Fruit fly (Drosophila melanogaster) whole organism, embryonic: ENCODE data around the gene CG7879.

ENCODE experiments used
- ATbp ChIP-seq: fragments of 200-800 bp; sonication (Bioruptor generic); optimal IDR thresholded peaks from 2 replicates; lab custom pipeline; 2017; ENCODE audit warnings: missing biosample characterization, mild to moderate bottlenecking, missing genetic modification characterization, missing genetic modification reagents
- C15 ChIP-seq: fragments of 200-800 bp; sonication (Bioruptor generic); IDR thresholded peaks from 3 replicates; pipeline ENCODE4 v1.3.6; 2022; ENCODE audit warnings: missing biosample characterization, missing genetic modification characterization
- CG1024 ChIP-seq: fragments of 200-800 bp; sonication (Bioruptor generic); IDR thresholded peaks from 2 replicates; pipeline ENCODE4 v1.3.6; 2022; ENCODE audit warnings: missing biosample characterization, missing genetic modification characterization
- CG11560 ChIP-seq: fragments of 200-800 bp; sonication (Bioruptor generic); IDR thresholded peaks from 3 replicates; pipeline ENCODE4 v1.3.6; 2022; ENCODE audit warnings: missing biosample characterization, missing genetic modification characterization
- CG14014 ChIP-seq: fragments of 200-800 bp; sonication (Bioruptor generic); IDR thresholded peaks from 2 replicates; pipeline ENCODE4 v1.3.6; 2022; ENCODE audit warnings: missing biosample characterization, missing genetic modification characterization
- CG14860 ChIP-seq: fragments of 200-800 bp; sonication (Bioruptor generic); IDR thresholded peaks from 3 replicates; pipeline ENCODE4 v1.3.6; 2022; ENCODE audit warnings: missing biosample characterization, missing genetic modification characterization; ENCODE audit not compliant: partially characterized antibody
- CG15269 ChIP-seq: fragments of 200-800 bp; sonication (Bioruptor generic); optimal IDR thresholded peaks from 2 replicates; lab custom pipeline; 2018; ENCODE audit warnings: missing biosample characterization, mild to moderate bottlenecking, missing genetic modification characterization, moderate library complexity
- CG17568 ChIP-seq: fragments of 200-800 bp; sonication (Bioruptor generic); optimal IDR thresholded peaks from 2 replicates; lab custom pipeline; 2018; ENCODE audit warnings: missing biosample characterization, mild to moderate bottlenecking, missing genetic modification characterization, moderate library complexity
- CG2678 ChIP-seq: fragments of 200-800 bp; sonication (Bioruptor generic); optimal IDR thresholded peaks from 3 replicates; lab custom pipeline; 2019; ENCODE audit warnings: missing biosample characterization, mild to moderate bottlenecking, missing genetic modification characterization, moderate library complexity
- CG30020 ChIP-seq: fragments of 200-800 bp; optimal IDR thresholded peaks from 2 replicates; lab custom pipeline; 2019; ENCODE audit warnings: missing biosample characterization, mild to moderate bottlenecking, missing genetic modification characterization, moderate library complexity
- CG31388 ChIP-seq: fragments of 200-800 bp; sonication (Bioruptor generic); optimal IDR thresholded peaks from 2 replicates; lab custom pipeline; 2016; ENCODE audit warnings: missing biosample characterization, missing genetic modification characterization
- CG5245 ChIP-seq: fragments of 200-800 bp; sonication (Bioruptor generic); optimal IDR thresholded peaks from 3 replicates; lab custom pipeline; 2016; ENCODE audit warnings: missing biosample characterization, missing genetic modification characterization
- CG6791 ChIP-seq: fragments of 200-800 bp; sonication (Bioruptor generic); IDR thresholded peaks from 3 replicates; pipeline ENCODE4 v1.3.6; 2022; ENCODE audit warnings: missing biosample characterization, missing genetic modification characterization; ENCODE audit not compliant: partially characterized antibody
- CG8290 ChIP-seq, 3 experiments: fragments of 200-800 bp; sonication (Bioruptor generic); optimal IDR thresholded peaks; 2 replicates each; lab custom pipeline; 2016 to 2019; ENCODE audit warnings: missing biosample characterization in 3 of 3, missing genetic modification characterization in 3 of 3, mild to moderate bottlenecking in 2 of 3, moderate library complexity in 1 of 3
- CG8765 ChIP-seq: fragments of 200-800 bp; sonication (Bioruptor generic); IDR thresholded peaks from 2 replicates; pipeline ENCODE4 v1.3.6; 2022; ENCODE audit warnings: missing biosample characterization, missing genetic modification characterization
- CG8944 ChIP-seq: fragments of 200-800 bp; sonication (Bioruptor generic); optimal IDR thresholded peaks from 3 replicates; lab custom pipeline; 2016; ENCODE audit warnings: missing biosample characterization, missing genetic modification characterization
- Chrac-16 ChIP-seq: fragments of 200-800 bp; sonication (Bioruptor generic); optimal IDR thresholded peaks from 3 replicates; lab custom pipeline; 2016; ENCODE audit warnings: missing biosample characterization, missing genetic modification characterization
- CoRest ChIP-seq: fragments of 200-800 bp; sonication (Bioruptor generic); optimal IDR thresholded peaks from 3 replicates; lab custom pipeline; 2018; ENCODE audit warnings: missing biosample characterization, mild to moderate bottlenecking, missing genetic modification characterization, moderate library complexity
- Dip2 ChIP-seq: fragments of 200-800 bp; sonication (Bioruptor generic); IDR thresholded peaks from 2 replicates; pipeline ENCODE4 v1.3.6; 2022; ENCODE audit warnings: missing biosample characterization, missing genetic modification characterization
- Hmr ChIP-seq: fragments of 200-800 bp; sonication (Bioruptor generic); optimal IDR thresholded peaks from 3 replicates; lab custom pipeline; 2017; ENCODE audit warnings: mild to moderate bottlenecking, missing biosample characterization, missing genetic modification reagents, missing genetic modification characterization
- Jarid2 ChIP-seq: fragments of 200-800 bp; sonication (Bioruptor generic); optimal IDR thresholded peaks from 3 replicates; lab custom pipeline; 2017; ENCODE audit warnings: mild to moderate bottlenecking, missing biosample characterization, missing genetic modification reagents, missing genetic modification characterization
- Lhr ChIP-seq: fragments of 200-800 bp; sonication (Bioruptor generic); optimal IDR thresholded peaks from 3 replicates; lab custom pipeline; 2017; ENCODE audit warnings: mild to moderate bottlenecking, missing biosample characterization, missing genetic modification reagents, missing genetic modification characterization
- Med ChIP-seq: fragments of 200-800 bp; sonication (Bioruptor generic); peaks from one replicate; lab custom pipeline; 2016; ENCODE audit warnings: missing biosample characterization, missing genetic modification characterization, mild to moderate bottlenecking, inconsistent platforms, moderate library complexity
- NC2β ChIP-seq: fragments of 200-800 bp; sonication (Bioruptor generic); optimal IDR thresholded peaks from 2 replicates; lab custom pipeline; 2016; ENCODE audit warnings: missing biosample characterization, missing genetic modification characterization
- Nf-YA ChIP-seq: fragments of 200-800 bp; sonication (Bioruptor generic); IDR thresholded peaks from 2 replicates; pipeline ENCODE4 v1.3.6; 2022; ENCODE audit warnings: missing biosample characterization, missing genetic modification characterization
- Nf-YC ChIP-seq: fragments of 200-800 bp; optimal IDR thresholded peaks from 3 replicates; lab custom pipeline; 2019; ENCODE audit warnings: missing biosample characterization, mild to moderate bottlenecking, missing genetic modification characterization, moderate library complexity
- Taf1 ChIP-seq: fragments of 200-800 bp; sonication (Bioruptor generic); IDR thresholded peaks from 2 replicates; pipeline ENCODE4 v1.3.6; 2022; ENCODE audit warnings: missing biosample characterization, missing genetic modification characterization
- aop ChIP-seq: fragments of 200-800 bp; sonication (Bioruptor generic); IDR thresholded peaks from 2 replicates; pipeline ENCODE4 v1.3.6; 2022; ENCODE audit warnings: missing biosample characterization, missing genetic modification characterization
- ase ChIP-seq: fragments of 200-800 bp; sonication (Bioruptor generic); IDR thresholded peaks from 3 replicates; pipeline ENCODE4 v1.3.6; 2022; ENCODE audit warnings: missing biosample characterization, missing genetic modification characterization
- cas ChIP-seq: fragments of 200-800 bp; sonication (Bioruptor generic); IDR thresholded peaks from 2 replicates; pipeline ENCODE4 v1.3.6; 2022; ENCODE audit warnings: missing biosample characterization, missing genetic modification characterization
- caup ChIP-seq: fragments of 200-800 bp; sonication (Bioruptor generic); optimal IDR thresholded peaks from 3 replicates; lab custom pipeline; 2017; ENCODE audit warnings: missing biosample characterization, mild to moderate bottlenecking, missing genetic modification characterization, moderate library complexity; ENCODE audit not compliant: severe bottlenecking
- corto ChIP-seq: fragments of 200-800 bp; sonication (Bioruptor generic); optimal IDR thresholded peaks from 2 replicates; lab custom pipeline; 2016; ENCODE audit warnings: missing biosample characterization, mild to moderate bottlenecking, missing genetic modification characterization, moderate library complexity
- crol ChIP-seq: fragments of 200-800 bp; sonication (Bioruptor generic); IDR thresholded peaks from 2 replicates; pipeline ENCODE4 v1.3.6; 2022; ENCODE audit warnings: missing biosample characterization, missing genetic modification characterization
- dpn ChIP-seq, 2 experiments: fragments of 200-800 bp; sonication (Bioruptor generic); optimal IDR thresholded peaks; 3 replicates each; lab custom pipeline; 2016; ENCODE audit warnings: missing biosample characterization in 2 of 2, missing genetic modification characterization in 2 of 2
- exex ChIP-seq: fragments of 200-800 bp; sonication (Bioruptor generic); optimal IDR thresholded peaks from 4 replicates; lab custom pipeline; 2018; ENCODE audit warnings: missing biosample characterization, mild to moderate bottlenecking, missing genetic modification characterization, moderate library complexity
- fd64A ChIP-seq: fragments of 200-800 bp; sonication (Bioruptor generic); optimal IDR thresholded peaks from 3 replicates; lab custom pipeline; 2018; ENCODE audit warnings: missing biosample characterization, mild to moderate bottlenecking, missing genetic modification characterization
- grau ChIP-seq: fragments of 200-800 bp; optimal IDR thresholded peaks from 3 replicates; lab custom pipeline; 2019; ENCODE audit warnings: missing biosample characterization, mild to moderate bottlenecking, missing genetic modification characterization, moderate library complexity
- lilli ChIP-seq: fragments of 200-800 bp; sonication (Bioruptor generic); optimal IDR thresholded peaks from 3 replicates; lab custom pipeline; 2016; ENCODE audit warnings: missing biosample characterization, missing genetic modification characterization
- mam ChIP-seq: fragments of 200-800 bp; sonication (Bioruptor generic); optimal IDR thresholded peaks from 3 replicates; lab custom pipeline; 2016; ENCODE audit warnings: missing biosample characterization, missing genetic modification characterization
- mirr ChIP-seq: fragments of 200-800 bp; sonication (Bioruptor generic); optimal IDR thresholded peaks from 3 replicates; lab custom pipeline; 2018; ENCODE audit warnings: missing biosample characterization, mild to moderate bottlenecking, missing genetic modification characterization
- nmo ChIP-seq: fragments of 200-800 bp; sonication (Bioruptor generic); optimal IDR thresholded peaks from 2 replicates; lab custom pipeline; 2018; ENCODE audit warnings: missing biosample characterization, mild to moderate bottlenecking, missing genetic modification characterization, moderate library complexity
- odd ChIP-seq: fragments of 200-800 bp; sonication (Bioruptor generic); optimal IDR thresholded peaks from 2 replicates; lab custom pipeline; 2017; ENCODE audit warnings: missing biosample characterization, mild to moderate bottlenecking, missing genetic modification characterization
- pfk ChIP-seq: fragments of 200-800 bp; sonication (Bioruptor generic); optimal IDR thresholded peaks from 2 replicates; lab custom pipeline; 2018; ENCODE audit warnings: missing biosample characterization, mild to moderate bottlenecking, missing genetic modification characterization, moderate library complexity
- phol ChIP-seq: fragments of 200-800 bp; sonication (Bioruptor generic); optimal IDR thresholded peaks from 3 replicates; lab custom pipeline; 2018; ENCODE audit warnings: missing biosample characterization, mild to moderate bottlenecking, missing genetic modification characterization, moderate library complexity
- pzg ChIP-seq: fragments of 200-800 bp; sonication (Bioruptor generic); optimal IDR thresholded peaks from 3 replicates; lab custom pipeline; 2018; ENCODE audit warnings: missing biosample characterization, mild to moderate bottlenecking, missing genetic modification characterization, moderate library complexity
- unpg ChIP-seq: fragments of 200-800 bp; sonication (Bioruptor generic); optimal IDR thresholded peaks from 3 replicates; lab custom pipeline; 2018; ENCODE audit warnings: missing biosample characterization, mild to moderate bottlenecking, missing genetic modification characterization, moderate library complexity
- usp ChIP-seq: fragments of >200 bp; optimal IDR thresholded peaks from 2 replicates; lab custom pipeline; 2017; ENCODE audit warnings: missing biosample characterization, missing genetic modification characterization
- wdn ChIP-seq: fragments of 200-800 bp; sonication (Bioruptor generic); IDR thresholded peaks from 2 replicates; pipeline ENCODE4 v1.3.6; 2022; ENCODE audit warnings: missing biosample characterization, missing genetic modification characterization
- zen ChIP-seq: fragments of 200-800 bp; sonication (Bioruptor generic); optimal IDR thresholded peaks from 3 replicates; lab custom pipeline; 2018; ENCODE audit warnings: missing biosample characterization, mild to moderate bottlenecking, missing genetic modification characterization, moderate library complexity

The CG7879 gene

dm6 chr3L:1545693-1546329 is 22.6 kb downstream of the CG7879 start, which contains the start of the genes CG32313 and Pcyt1 (continued):
- TF ChIP-seq mirr (peak; percentile 53), Nf-YA (GFP tag; lab: Robert Waterston, UW) (no peak), CG2678 (tag; lab: Kevin White, UChicago) (peak; percentile 23), ase (GFP tag; lab: Robert Waterston, UW) (no peak), mam (GFP tag; lab: Kevin White, UChicago) (no peak), NC2β (GFP tag; lab: Kevin White, UChicago) (peak; percentile 11), usp (GFP tag; lab: Kevin White, UChicago) (no peak), CG15269 (tag; lab: Kevin White, UChicago) (peak; percentile 18), exex (tag; lab: Kevin White, UChicago) (no peak), fd64A (no peak), aop (GFP tag; lab: Robert Waterston, UW) (no peak), zen (tag; lab: Kevin White, UChicago) (no peak), CG17568 (peak; percentile 67), CG1024 (GFP tag; lab: Robert Waterston, UW) (no peak), unpg (no peak), CG5245 (GFP tag; lab: Kevin White, UChicago) (no peak), CG14014 (GFP tag; lab: Robert Waterston, UW) (no peak), phol (tag; lab: Kevin White, UChicago) (peak; percentile 25), ATbp (GFP tag; lab: Kevin White, UChicago) (peak; percentile 0), cas (no peak), CG8765 (no peak), CG11560 (tag; lab: Robert Waterston, UW) (peak; percentile 99), Med (GFP tag; lab: Kevin White, UChicago) (peak; percentile 82), nmo (GFP tag; lab: Kevin White, UChicago) (peak; percentile 50), grau (peak; percentile 39), lilli (GFP tag; lab: Kevin White, UChicago) (peak; percentile 40), CG14860 (GFP tag; lab: Robert Waterston, UW) (peak; percentile 86), crol (GFP tag; lab: Robert Waterston, UW) (no peak), Nf-YC (tag; lab: Kevin White, UChicago) (peak; percentile 33), Jarid2 (GFP tag; lab: Kevin White, UChicago) (peak; percentile 68), corto (GFP tag; lab: Kevin White, UChicago) (peak; percentile 8), Lhr (peak; percentile 62), Chrac-16 (no peak), odd (GFP tag; lab: Kevin White, UChicago) (peak; percentile 52), Dip2 (GFP tag; lab: Robert Waterston, UW) (no peak), CG8290 (GFP tag; optimal IDR thresholded peaks at IDR 0.05; lab: Kevin White, UChicago) (peak; percentile 44), CG8290 (tag; optimal IDR thresholded peaks at IDR 0.05; lab: Kevin White, UChicago) (peak in 1 of 2 experiments; percentile 72), C15 (no peak), CG6791 (peak; percentile 96), dpn (GFP tag; optimal IDR thresholded peaks at IDR 0.05; lab: Kevin White, UChicago) (peak in 1 of 2 experiments; percentile 6), CoRest (tag; lab: Kevin White, UChicago) (peak; percentile 29), CG30020 (tag; lab: Kevin White, UChicago) (peak; percentile 66), Hmr (GFP tag; lab: Kevin White, UChicago) (peak; percentile 55), CG8944 (GFP tag; lab: Kevin White, UChicago) (no peak), caup (GFP tag; lab: Kevin White, UChicago) (no peak), CG31388 (GFP tag; lab: Kevin White, UChicago) (no peak), Taf1 (GFP tag; lab: Robert Waterston, UW) (no peak), pfk (GFP tag; lab: Kevin White, UChicago) (peak; percentile 90), wdn (GFP tag; lab: Robert Waterston, UW) (0 out of 2 replicates have a peak, but pooled peaks have one; percentile 27), pzg (GFP tag; lab: Kevin White, UChicago) (peak; percentile 90)
